Fruit fly (Drosophila melanogaster) Kc167 (cell line): ENCODE measurements around the gene CG34176.

Source experiments
- Myc ChIP-seq: fragments of >200 bp; optimal IDR thresholded peaks from 2 replicates; lab custom pipeline; 2017; ENCODE audit warnings: missing external identifiers
- Sin3A ChIP-seq: fragments of >200 bp; optimal IDR thresholded peaks from 2 replicates; lab custom pipeline; 2018; ENCODE audit warnings: missing external identifiers
- h ChIP-seq: fragments of >200 bp; optimal IDR thresholded peaks from 3 replicates; lab custom pipeline; 2018; ENCODE audit warnings: missing external identifiers
- insv ChIP-seq: fragments of >200 bp; optimal IDR thresholded peaks from 3 replicates; lab custom pipeline; 2018; ENCODE audit warnings: missing external identifiers
- psq ChIP-seq: fragments of >200 bp; optimal IDR thresholded peaks from 2 replicates; lab custom pipeline; 2017; ENCODE audit warnings: missing external identifiers
- ttk ChIP-seq: sonication (Bioruptor generic); optimal IDR thresholded peaks from 2 replicates; lab custom pipeline; 2017; ENCODE audit warnings: missing external identifiers

The CG34176 gene

dm6 chr2L:4043052-4043451 is 39.2 kb downstream of the CG34176 start:
- no peak for TF ChIP-seq insv (lab: Kevin White, UChicago)
- no peak for TF ChIP-seq Sin3A (lab: Kevin White, UChicago)
- no peak for TF ChIP-seq ttk (lab: Kevin White, UChicago)
- TF ChIP-seq Myc (lab: Kevin White, UChicago) = no peak
- TF ChIP-seq psq = no peak
- TF ChIP-seq h = no peak

DNA sequence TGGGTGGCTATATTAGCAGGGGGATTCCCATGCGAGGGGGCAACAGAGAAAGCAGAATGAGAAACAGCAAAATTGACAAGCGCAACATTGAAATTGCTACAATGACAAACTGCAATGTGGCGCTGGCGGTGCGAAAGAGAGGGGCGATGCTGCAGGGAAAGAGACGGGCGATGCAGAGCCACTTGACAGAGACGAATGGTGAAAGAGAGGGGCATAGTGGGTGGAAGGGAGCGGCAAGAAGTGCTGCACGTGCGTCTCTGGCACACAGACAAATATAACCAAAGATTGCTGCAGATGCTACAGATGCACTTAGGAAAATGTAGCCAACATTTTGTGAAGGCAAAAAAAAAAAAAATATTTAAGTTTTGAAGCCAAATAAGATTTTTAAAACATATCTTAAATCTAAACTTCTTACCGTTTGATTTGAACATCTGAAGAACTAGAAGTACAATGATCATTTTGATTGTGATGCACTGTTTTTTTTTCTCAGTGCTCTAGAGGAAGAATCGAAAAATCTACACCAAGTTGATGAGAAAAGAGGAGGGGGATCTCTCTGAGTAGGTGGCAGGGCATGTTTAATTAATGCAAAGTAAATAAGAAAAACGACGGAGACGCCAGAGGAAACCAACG is 41.4 kb downstream of the CG34176 start:
- TF ChIP-seq psq (no peak), ttk (lab: Kevin White, UChicago) (no peak), h (no peak), Sin3A (lab: Kevin White, UChicago) (no peak), Myc (lab: Kevin White, UChicago) (no peak), insv (lab: Kevin White, UChicago) (no peak)

- TF ChIP-seq ttk (lab: Kevin White, UChicago) (no peak), Sin3A (lab: Kevin White, UChicago) (no peak), h (no peak), insv (lab: Kevin White, UChicago) (no peak), psq (no peak), Myc (lab: Kevin White, UChicago) (no peak)
Measured at dm6 chr2L:4051770-4052169, 47.9 kb downstream of the CG34176 start.

- TF ChIP-seq ttk (lab: Kevin White, UChicago) (no peak), psq (no peak), h (no peak), Sin3A (lab: Kevin White, UChicago) (no peak), insv (lab: Kevin White, UChicago) (no peak), Myc (lab: Kevin White, UChicago) (no peak)
Measured at dm6 chr2L:4052346-4052745, 48.5 kb downstream of the CG34176 start.

dm6 chr2L:4053421-4054091 is 49.7 kb downstream of the CG34176 start:
- TF ChIP-seq ttk (lab: Kevin White, UChicago) (no peak), h (no peak), insv (lab: Kevin White, UChicago) (no peak), psq (no peak), Sin3A (lab: Kevin White, UChicago) (no peak), Myc (lab: Kevin White, UChicago) (no peak)
